Worm (Caenorhabditis elegans) whole organism, L2 larva: ENCODE measurements around the gene F14D7.18.

ENCODE experiments used
- C34F6.9 ChIP-seq: fragments of 150-350 bp; optimal IDR thresholded peaks from 2 replicates; lab custom pipeline; 2014; ENCODE audit warnings: missing biosample characterization, missing genetic modification characterization
- R02D3.7 ChIP-seq: fragments of 150-350 bp; optimal IDR thresholded peaks from 2 replicates; lab custom pipeline; 2014; ENCODE audit warnings: missing biosample characterization, missing genetic modification characterization
- Y55F3AM.14 ChIP-seq: fragments of 200-800 bp; sonication (Bioruptor generic); optimal IDR thresholded peaks from 2 replicates; lab custom pipeline; 2018; ENCODE audit warnings: mild to moderate bottlenecking, missing genetic modification characterization, missing compliant biosample characterization
- ZK546.5 ChIP-seq: sonication (generic microtip); optimal IDR thresholded peaks from 2 replicates; lab custom pipeline; 2017; ENCODE audit warnings: missing biosample characterization, missing genetic modification characterization
- alr-1 ChIP-seq: fragments of 150-350 bp; optimal IDR thresholded peaks from 2 replicates; lab custom pipeline; 2014; ENCODE audit warnings: missing biosample characterization, missing genetic modification characterization
- aly-2 ChIP-seq: fragments of 150-350 bp; optimal IDR thresholded peaks from 2 replicates; lab custom pipeline; 2014; ENCODE audit warnings: missing biosample characterization, missing genetic modification characterization
- ama-1 ChIP-seq: fragments of 150-350 bp; optimal IDR thresholded peaks from 2 replicates; lab custom pipeline; 2018; ENCODE audit warnings: inconsistent platforms
- ceh-16 ChIP-seq: fragments of 150-350 bp; optimal IDR thresholded peaks from 2 replicates; lab custom pipeline; 2014; ENCODE audit warnings: missing biosample characterization, missing genetic modification characterization
- crh-2 ChIP-seq: sonication (generic microtip); optimal IDR thresholded peaks from 2 replicates; lab custom pipeline; 2017; ENCODE audit warnings: missing biosample characterization, missing genetic modification characterization
- dmd-4 ChIP-seq: sonication (generic microtip); optimal IDR thresholded peaks from 2 replicates; lab custom pipeline; 2017; ENCODE audit warnings: missing biosample characterization, missing genetic modification characterization
- egl-27 ChIP-seq: sonication (generic microtip); optimal IDR thresholded peaks from 3 replicates; lab custom pipeline; 2017; ENCODE audit warnings: missing biosample characterization, missing genetic modification reagents, missing genetic modification characterization
- elt-1 ChIP-seq: fragments of 150-350 bp; optimal IDR thresholded peaks from 2 replicates; lab custom pipeline; 2014; ENCODE audit warnings: missing biosample characterization, missing genetic modification characterization
- elt-3 ChIP-seq: sonication (generic microtip); optimal IDR thresholded peaks from 2 replicates; lab custom pipeline; 2017; ENCODE audit warnings: missing biosample characterization, missing genetic modification characterization
- fos-1 ChIP-seq: fragments of 150-350 bp; optimal IDR thresholded peaks from 2 replicates; lab custom pipeline; 2014; ENCODE audit warnings: missing biosample characterization, missing genetic modification characterization
- gmeb-1 ChIP-seq: fragments of 150-350 bp; optimal IDR thresholded peaks from 2 replicates; lab custom pipeline; 2014; ENCODE audit warnings: missing biosample characterization, missing genetic modification characterization
- lin-39 ChIP-seq: fragments of 150-350 bp; optimal IDR thresholded peaks from 2 replicates; lab custom pipeline; 2014; ENCODE audit warnings: missing biosample characterization, missing genetic modification reagents, missing genetic modification characterization
- mab-5 ChIP-seq: fragments of 150-350 bp; optimal IDR thresholded peaks from 2 replicates; lab custom pipeline; 2014; ENCODE audit warnings: missing biosample characterization, missing genetic modification characterization
- mbf-1 ChIP-seq: sonication (generic microtip); optimal IDR thresholded peaks from 2 replicates; lab custom pipeline; 2017; ENCODE audit warnings: missing biosample characterization, missing genetic modification characterization
- nhr-10 ChIP-seq: sonication (generic microtip); optimal IDR thresholded peaks from 2 replicates; lab custom pipeline; 2017; ENCODE audit warnings: missing biosample characterization, missing genetic modification characterization
- nhr-11 ChIP-seq: fragments of 150-350 bp; optimal IDR thresholded peaks from 2 replicates; lab custom pipeline; 2014; ENCODE audit warnings: missing biosample characterization, missing genetic modification characterization
- nhr-12 ChIP-seq: fragments of 150-350 bp; optimal IDR thresholded peaks from 2 replicates; lab custom pipeline; 2014; ENCODE audit warnings: missing biosample characterization, missing genetic modification characterization
- nhr-129 ChIP-seq: fragments of 150-350 bp; optimal IDR thresholded peaks from 2 replicates; lab custom pipeline; 2014; ENCODE audit warnings: missing biosample characterization, missing genetic modification characterization
- nhr-21 ChIP-seq: fragments of 150-350 bp; optimal IDR thresholded peaks from 2 replicates; lab custom pipeline; 2014; ENCODE audit warnings: missing biosample characterization, missing genetic modification characterization
- nhr-23 ChIP-seq: fragments of 150-350 bp; optimal IDR thresholded peaks from 2 replicates; lab custom pipeline; 2014; ENCODE audit warnings: missing biosample characterization, missing genetic modification reagents, missing genetic modification characterization
- nhr-25 ChIP-seq: fragments of 150-350 bp; sonication (generic microtip); optimal IDR thresholded peaks from 3 replicates; lab custom pipeline; 2014; ENCODE audit warnings: missing biosample characterization, missing genetic modification characterization
- nhr-6 ChIP-seq: fragments of 150-350 bp; optimal IDR thresholded peaks from 2 replicates; lab custom pipeline; 2014; ENCODE audit warnings: missing biosample characterization, missing genetic modification characterization
- peb-1 ChIP-seq: fragments of 150-350 bp; optimal IDR thresholded peaks from 2 replicates; lab custom pipeline; 2014; ENCODE audit warnings: missing biosample characterization, missing genetic modification characterization
- snpc-4 ChIP-seq: fragments of 150-350 bp; optimal IDR thresholded peaks from 2 replicates; lab custom pipeline; 2014; ENCODE audit warnings: missing biosample characterization, missing genetic modification characterization
- unc-39 ChIP-seq: fragments of 150-350 bp; optimal IDR thresholded peaks from 2 replicates; lab custom pipeline; 2014; ENCODE audit warnings: missing biosample characterization, missing genetic modification characterization
- zag-1 ChIP-seq: fragments of 150-350 bp; optimal IDR thresholded peaks from 2 replicates; lab custom pipeline; 2014; ENCODE audit warnings: missing biosample characterization, missing genetic modification characterization
- ztf-1 ChIP-seq: fragments of 200-800 bp; sonication (Bioruptor generic); conservative IDR thresholded peaks from 2 replicates; pipeline ENCODE4 v1.3.6; 2022; ENCODE audit warnings: missing genetic modification characterization, missing compliant biosample characterization
- ztf-11 ChIP-seq: sonication (generic microtip); optimal IDR thresholded peaks from 2 replicates; lab custom pipeline; 2017; ENCODE audit warnings: missing biosample characterization, missing genetic modification characterization
- ztf-4 ChIP-seq: fragments of 150-350 bp; optimal IDR thresholded peaks from 2 replicates; lab custom pipeline; 2014; ENCODE audit warnings: missing biosample characterization, missing genetic modification characterization

Gene F14D7.18

DNA sequence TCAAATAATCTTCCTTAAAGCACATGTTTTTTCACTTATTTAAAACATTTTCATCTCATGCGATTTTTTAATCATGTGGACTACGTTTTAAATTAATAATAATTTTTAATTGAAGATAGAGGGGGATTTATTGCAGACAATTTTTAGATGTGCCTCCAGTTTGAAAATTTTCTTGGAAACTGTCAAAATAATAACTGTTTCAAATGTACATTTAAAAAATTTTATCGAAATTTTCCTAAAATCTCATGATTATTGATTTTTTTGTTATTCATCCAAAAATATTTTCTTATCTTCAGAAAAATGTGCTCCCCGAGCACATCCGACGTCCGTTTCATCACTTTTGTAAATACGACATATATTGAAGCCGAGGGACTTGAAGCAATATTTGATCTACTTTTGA is 33.7 kb downstream of the F14D7.18 start, which contains the start of gene sre-8:
sre-8 (plus strand) TSS at position 301 of the 400 bp plus-strand sequence.
- no peak for TF ChIP-seq ztf-1
- no peak for TF ChIP-seq mbf-1 (tag; lab: Kevin White, UChicago)
- TF ChIP-seq gmeb-1 (tag; lab: Kevin White, UChicago) = no peak
- no peak for TF ChIP-seq ZK546.5 (tag; lab: Kevin White, UChicago)
- TF ChIP-seq nhr-25 (tag; lab: Kevin White, UChicago) = no peak
- TF ChIP-seq R02D3.7 (tag; lab: Kevin White, UChicago) = no peak
- TF ChIP-seq Y55F3AM.14 = no peak
- no peak for TF ChIP-seq aly-2 (tag; lab: Kevin White, UChicago)
- TF ChIP-seq lin-39 (tag; lab: Kevin White, UChicago) = no peak
- TF ChIP-seq fos-1 (tag; lab: Kevin White, UChicago) = no peak
- TF ChIP-seq nhr-11 = no peak

DNA sequence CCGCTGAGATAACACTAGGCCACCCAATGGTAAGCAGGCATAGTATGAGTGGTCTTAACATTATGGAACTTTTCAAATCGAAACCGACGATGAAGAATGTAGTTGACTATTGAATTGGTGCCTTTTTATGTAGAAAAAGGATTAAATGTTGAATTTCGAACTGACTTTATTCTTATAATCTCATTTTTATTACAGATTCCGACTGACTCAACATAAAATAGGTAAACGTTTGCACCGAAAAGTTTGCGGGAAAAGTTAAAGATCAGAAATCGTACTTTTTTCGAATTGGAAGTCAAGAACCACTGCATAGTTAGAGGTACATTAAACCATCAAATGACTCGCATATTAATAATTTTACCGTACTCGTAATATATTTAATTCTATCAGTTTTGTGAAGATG is 36.3 kb downstream of the F14D7.18 start, which contains the start of gene K02E11.7:
K02E11.7 (minus strand) TSS at position 101 of the 400 bp plus-strand sequence.
- TF ChIP-seq alr-1 (tag; lab: Kevin White, UChicago) (no peak), ztf-1 (no peak), nhr-25 (tag; lab: Kevin White, UChicago) (no peak), unc-39 (tag; lab: Kevin White, UChicago) (no peak), elt-3 (tag; lab: Kevin White, UChicago) (no peak), nhr-21 (tag; lab: Kevin White, UChicago) (no peak), dmd-4 (tag; lab: Kevin White, UChicago) (no peak)

DNA sequence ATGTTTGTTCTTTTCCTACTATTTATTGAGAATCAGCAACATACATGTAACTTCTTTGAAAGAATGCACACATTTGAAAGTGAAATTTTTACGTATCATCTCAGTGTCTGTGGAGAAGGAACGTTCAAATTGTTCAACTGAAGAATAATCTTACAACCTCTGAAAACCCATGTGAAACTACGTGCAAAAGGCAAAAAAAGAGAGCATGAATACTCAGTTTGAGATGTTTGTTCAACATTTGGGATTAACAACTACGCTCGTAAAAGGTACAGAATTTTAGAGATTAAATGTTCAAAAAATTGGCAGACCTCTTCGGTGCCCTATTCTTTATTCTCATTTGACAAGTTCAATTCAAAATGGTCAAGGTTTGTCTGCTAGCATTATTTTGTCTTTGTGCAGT is 38.5 kb downstream of the F14D7.18 start, which contains the start of gene K02E11.5:
K02E11.5 (plus strand) TSS at position 301 of the 400 bp plus-strand sequence.
- TF ChIP-seq zag-1 (tag; lab: Kevin White, UChicago) = no peak
- TF ChIP-seq dmd-4 (tag; lab: Kevin White, UChicago) = no peak
- no peak for TF ChIP-seq crh-2 (tag; lab: Kevin White, UChicago)
- no peak for TF ChIP-seq ceh-16
- no peak for TF ChIP-seq nhr-12 (tag; lab: Kevin White, UChicago)
- no peak for TF ChIP-seq elt-1
- TF ChIP-seq ztf-11 (tag; lab: Kevin White, UChicago) = no peak
- TF ChIP-seq fos-1 (tag; lab: Kevin White, UChicago) = no peak
- TF ChIP-seq mab-5 = no peak

DNA sequence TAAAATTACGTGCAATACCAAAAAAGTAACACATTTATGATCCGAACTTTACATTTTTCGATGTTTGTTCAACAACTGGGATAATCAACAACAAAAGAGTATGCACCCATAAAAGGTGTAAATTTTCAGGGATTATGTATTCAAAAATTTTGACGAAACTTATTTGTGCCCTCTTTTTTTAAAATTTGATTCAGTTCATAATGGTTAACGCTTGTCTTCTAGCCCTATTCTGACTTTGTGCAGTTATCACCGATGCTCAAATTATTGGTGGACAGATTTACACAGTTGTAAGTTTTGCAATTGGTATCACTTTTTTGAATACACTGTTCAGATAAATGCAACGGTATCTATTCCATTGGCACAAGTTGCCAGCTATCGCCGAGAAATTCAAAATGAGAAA is 41.9 kb downstream of the F14D7.18 start, which contains the start of gene K02E11.6:
K02E11.6 (plus strand) TSS at position 149 of the 400 bp plus-strand sequence.
- TF ChIP-seq alr-1 (tag; lab: Kevin White, UChicago) = no peak
- no peak for TF ChIP-seq fos-1 (tag; lab: Kevin White, UChicago)
- no peak for TF ChIP-seq nhr-21 (tag; lab: Kevin White, UChicago)
- TF ChIP-seq C34F6.9 (tag; lab: Kevin White, UChicago) = no peak
- no peak for TF ChIP-seq ama-1 (lab: Kevin White, UChicago)
- TF ChIP-seq nhr-11 = no peak
- no peak for TF ChIP-seq snpc-4
- no peak for TF ChIP-seq nhr-12 (tag; lab: Kevin White, UChicago)
- no peak for TF ChIP-seq Y55F3AM.14
- no peak for TF ChIP-seq nhr-10
- TF ChIP-seq ztf-4 (tag; lab: Kevin White, UChicago) = no peak
- no peak for TF ChIP-seq nhr-23 (tag; lab: Kevin White, UChicago)
- TF ChIP-seq dmd-4 (tag; lab: Kevin White, UChicago) = no peak
- TF ChIP-seq ZK546.5 (tag; lab: Kevin White, UChicago) = no peak
- no peak for TF ChIP-seq nhr-129 (tag; lab: Kevin White, UChicago)
- no peak for TF ChIP-seq peb-1 (tag; lab: Kevin White, UChicago)
- no peak for TF ChIP-seq nhr-25 (tag; lab: Kevin White, UChicago)
- TF ChIP-seq zag-1 (tag; lab: Kevin White, UChicago) = no peak
- TF ChIP-seq elt-1 = no peak

DNA sequence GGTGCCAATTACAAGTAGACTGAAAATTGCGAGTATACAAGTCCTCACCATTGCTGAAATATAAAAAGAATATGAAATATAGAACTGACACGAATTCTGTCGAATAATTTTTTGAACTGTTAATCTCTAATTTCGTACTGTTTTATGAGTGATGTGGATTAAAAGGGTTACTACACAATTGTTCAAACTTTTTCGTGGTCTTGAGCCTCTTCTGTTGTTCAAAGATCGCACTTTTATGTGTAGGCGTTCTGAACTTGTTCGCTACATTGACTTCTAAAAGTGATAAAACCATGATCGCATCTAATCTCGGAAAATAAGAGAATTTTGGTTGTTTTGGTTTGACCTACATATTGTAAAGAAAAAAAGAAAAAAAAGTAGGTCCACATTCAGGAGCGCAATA is 42.5 kb downstream of the F14D7.18 start, which contains the start of gene K02E11.4:
K02E11.4 (minus strand) TSS at position 101 of the 400 bp plus-strand sequence.
- no peak for TF ChIP-seq egl-27 (tag; lab: Kevin White, UChicago)
- no peak for TF ChIP-seq nhr-25 (tag; lab: Kevin White, UChicago)

DNA sequence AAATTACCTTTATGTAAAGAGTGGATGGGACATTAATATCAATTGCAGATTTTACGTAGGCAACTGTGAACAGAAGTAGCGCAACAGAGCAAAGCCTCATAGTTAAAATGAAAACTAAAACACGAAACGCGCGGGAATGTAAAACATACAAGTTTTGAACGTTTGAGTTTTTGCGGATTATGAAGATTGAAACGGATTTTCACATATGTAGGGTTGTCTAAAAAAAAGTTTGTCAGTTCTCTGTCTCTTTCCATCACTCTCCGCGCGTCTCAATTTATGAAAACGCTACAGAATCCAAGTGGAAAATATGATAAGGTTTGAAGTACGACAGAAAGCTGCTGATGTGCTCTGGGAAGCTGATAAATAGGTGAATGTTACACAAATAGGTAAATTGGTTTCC is 43.8 kb downstream of the F14D7.18 start, which contains the start of gene K02E11.3:
K02E11.3 (minus strand) TSS at position 101 of the 400 bp plus-strand sequence.
- TF ChIP-seq nhr-11 (no peak), elt-3 (tag; lab: Kevin White, UChicago) (no peak), aly-2 (tag; lab: Kevin White, UChicago) (no peak), alr-1 (tag; lab: Kevin White, UChicago) (no peak), mbf-1 (tag; lab: Kevin White, UChicago) (no peak), ztf-1 (no peak), nhr-6 (no peak), nhr-21 (tag; lab: Kevin White, UChicago) (no peak), unc-39 (tag; lab: Kevin White, UChicago) (no peak), ceh-16 (no peak), nhr-12 (tag; lab: Kevin White, UChicago) (no peak), C34F6.9 (tag; lab: Kevin White, UChicago) (no peak)
